Fruit fly (Drosophila melanogaster) whole organism, prepupa: ENCODE results near the gene sofe.

Experiments used
- CG16779 ChIP-seq: fragments of 200-800 bp; sonication (Bioruptor generic); optimal IDR thresholded peaks from 3 replicates; lab custom pipeline; 2017; ENCODE audit warnings: missing biosample characterization, mild to moderate bottlenecking, missing genetic modification characterization
- CG34406 ChIP-seq: fragments of 200-800 bp; sonication (Bioruptor generic); optimal IDR thresholded peaks from 3 replicates; lab custom pipeline; 2016; ENCODE audit warnings: missing biosample characterization, missing genetic modification characterization
- CG6854 ChIP-seq: fragments of 200-800 bp; sonication (Bioruptor generic); optimal IDR thresholded peaks from 2 replicates; lab custom pipeline; 2017; ENCODE audit warnings: missing biosample characterization, mild to moderate bottlenecking, missing genetic modification characterization
- Ets96B ChIP-seq: fragments of 200-800 bp; optimal IDR thresholded peaks from 2 replicates; lab custom pipeline; 2019; ENCODE audit warnings: missing biosample characterization, mild to moderate bottlenecking, missing genetic modification characterization, moderate library complexity
- Hr38 ChIP-seq: sonication (Bioruptor generic); optimal IDR thresholded peaks from 2 replicates; lab custom pipeline; 2016; ENCODE audit warnings: missing biosample characterization, missing genetic modification characterization
- Hr39 ChIP-seq: fragments of 200-800 bp; sonication (Bioruptor generic); optimal IDR thresholded peaks from 2 replicates; lab custom pipeline; 2016; ENCODE audit warnings: missing biosample characterization, missing genetic modification characterization
- Hr4 ChIP-seq: fragments of 200-800 bp; sonication (Bioruptor generic); optimal IDR thresholded peaks from 3 replicates; lab custom pipeline; 2016; ENCODE audit warnings: missing biosample characterization, missing genetic modification characterization
- OdsH ChIP-seq: fragments of 200-800 bp; sonication (Bioruptor generic); optimal IDR thresholded peaks from 3 replicates; lab custom pipeline; 2016; ENCODE audit warnings: missing biosample characterization, missing genetic modification characterization
- Sox102F ChIP-seq: fragments of 200-800 bp; sonication (Bioruptor generic); optimal IDR thresholded peaks from 2 replicates; lab custom pipeline; 2016; ENCODE audit warnings: missing biosample characterization, mild to moderate bottlenecking, missing genetic modification characterization
- acj6 ChIP-seq: fragments of 200-800 bp; sonication (Bioruptor generic); optimal IDR thresholded peaks from 3 replicates; lab custom pipeline; 2016; ENCODE audit warnings: missing biosample characterization, missing genetic modification characterization
- dac ChIP-seq: fragments of 200-800 bp; sonication (Bioruptor generic); optimal IDR thresholded peaks from 2 replicates; lab custom pipeline; 2017; ENCODE audit warnings: missing biosample characterization, mild to moderate bottlenecking, missing genetic modification characterization
- dsx ChIP-seq: fragments of 200-800 bp; optimal IDR thresholded peaks from 3 replicates; lab custom pipeline; 2019; ENCODE audit warnings: missing biosample characterization, mild to moderate bottlenecking, missing genetic modification characterization, moderate library complexity; ENCODE audit not compliant: poor library complexity, severe bottlenecking
- fd59A ChIP-seq: fragments of 200-800 bp; sonication (Bioruptor generic); optimal IDR thresholded peaks from 2 replicates; lab custom pipeline; 2017; ENCODE audit warnings: missing biosample characterization, mild to moderate bottlenecking, missing genetic modification characterization, missing genetic modification reagents
- lz ChIP-seq: fragments of 200-800 bp; sonication (Bioruptor generic); optimal IDR thresholded peaks from 3 replicates; lab custom pipeline; 2016; ENCODE audit warnings: missing biosample characterization, missing genetic modification characterization

- TF ChIP-seq fd59A (GFP tag; lab: Kevin White, UChicago) (no peak), CG34406 (GFP tag; lab: Kevin White, UChicago) (no peak), Sox102F (GFP tag; lab: Kevin White, UChicago) (no peak), Ets96B (tag; lab: Kevin White, UChicago) (no peak), Hr38 (GFP tag; lab: Kevin White, UChicago) (no peak), Hr4 (GFP tag; lab: Kevin White, UChicago) (no peak), CG16779 (tag; lab: Kevin White, UChicago) (no peak), acj6 (GFP tag; lab: Kevin White, UChicago) (no peak), dac (GFP tag; lab: Kevin White, UChicago) (no peak), dsx (GFP tag; lab: Kevin White, UChicago) (no peak), OdsH (GFP tag; lab: Kevin White, UChicago) (no peak), Hr39 (GFP tag; lab: Kevin White, UChicago) (no peak), CG6854 (GFP tag; lab: Kevin White, UChicago) (no peak), lz (GFP tag; lab: Kevin White, UChicago) (no peak)
These were observed 35.1 kb downstream of the sofe start for dm6 chrX:10822096-10822495.
